Fruit fly (Drosophila melanogaster): ENCODE data around the gene Rev1.

- TF ChIP-seq CG9876 (GFP tag; optimal IDR thresholded peaks at IDR 0.05) = no peak
- TF ChIP-seq kay (GFP tag; optimal IDR thresholded peaks at IDR 0.05) = peak; percentile 43
- no peak for TF ChIP-seq Scr (GFP tag; IDR thresholded peaks at IDR 0.05; ENCODE audit: partially characterized antibody)
- peak; percentile 0 for TF ChIP-seq CG3838 (GFP tag; optimal IDR thresholded peaks at IDR 0.05)
- TF ChIP-seq sisA (GFP tag; IDR thresholded peaks at IDR 0.05) = peak; percentile 43
- TF ChIP-seq Mes4 (GFP tag; optimal IDR thresholded peaks at IDR 0.05) = peak; percentile 39
- peak; percentile 63 for TF ChIP-seq CG2875 (GFP tag; optimal IDR thresholded peaks at IDR 0.05)
- peak; percentile 4 for TF ChIP-seq CG6654 (GFP tag; optimal IDR thresholded peaks at IDR 0.05)
Observed at dm6 chr3L:611639-612611, 42.2 kb upstream of the Rev1 start.
